Worm (Caenorhabditis elegans): Measurements from ENCODE around the gene pag-3.

ce11 chrX:14938188-14938587 is 16.3 kb downstream of the pag-3 start:
- TF ChIP-seq mdl-1 (tag; optimal IDR thresholded peaks at IDR 0.05) (no peak), tbx-2 (tag; optimal IDR thresholded peaks at IDR 0.05) (no peak), fkh-10 (GFP tag; optimal IDR thresholded peaks at IDR 0.05) (no peak), fos-1 (tag; optimal IDR thresholded peaks at IDR 0.05) (no peak), pha-4 (tag; optimal IDR thresholded peaks at IDR 0.05) (no peak), unc-62 (GFP tag; optimal IDR thresholded peaks at IDR 0.05) (no peak), nhr-25 (tag; optimal IDR thresholded peaks at IDR 0.05) (no peak), ama-1 (optimal IDR thresholded peaks at IDR 0.05) (no peak), jun-1 (tag; optimal IDR thresholded peaks at IDR 0.05) (no peak), nhr-28 (tag; optimal IDR thresholded peaks at IDR 0.05) (no peak), nhr-237 (tag; optimal IDR thresholded peaks at IDR 0.05) (no peak), egl-27 (tag; optimal IDR thresholded peaks at IDR 0.05) (no peak)
